Worm (Caenorhabditis elegans): ENCODE results near the gene T28F3.8.

T28F3.8 gene

DNA sequence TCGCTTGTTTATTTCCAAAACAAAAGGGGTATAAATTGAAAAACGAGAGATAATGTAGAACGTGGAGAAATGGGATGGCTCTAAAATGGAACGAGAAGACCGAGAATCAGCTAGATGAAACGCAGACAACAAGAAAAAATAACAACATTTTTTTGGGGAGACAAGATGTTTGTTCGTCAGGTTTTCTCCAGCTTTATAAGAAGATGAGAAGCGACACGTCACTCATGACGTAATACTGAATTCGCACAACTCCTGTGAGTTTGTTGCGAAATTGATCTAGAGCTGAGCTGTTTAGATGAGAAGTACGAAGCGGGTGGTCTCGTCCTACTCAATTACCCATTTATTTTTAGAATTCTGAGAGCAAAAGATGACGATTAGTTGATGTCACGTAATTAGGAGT, 21.9 kb downstream of the T28F3.8 start (continued):
- peak in 1 of 2 experiments; percentile 3 for TF ChIP-seq mdl-1 (tag; optimal IDR thresholded peaks at IDR 0.05)

DNA sequence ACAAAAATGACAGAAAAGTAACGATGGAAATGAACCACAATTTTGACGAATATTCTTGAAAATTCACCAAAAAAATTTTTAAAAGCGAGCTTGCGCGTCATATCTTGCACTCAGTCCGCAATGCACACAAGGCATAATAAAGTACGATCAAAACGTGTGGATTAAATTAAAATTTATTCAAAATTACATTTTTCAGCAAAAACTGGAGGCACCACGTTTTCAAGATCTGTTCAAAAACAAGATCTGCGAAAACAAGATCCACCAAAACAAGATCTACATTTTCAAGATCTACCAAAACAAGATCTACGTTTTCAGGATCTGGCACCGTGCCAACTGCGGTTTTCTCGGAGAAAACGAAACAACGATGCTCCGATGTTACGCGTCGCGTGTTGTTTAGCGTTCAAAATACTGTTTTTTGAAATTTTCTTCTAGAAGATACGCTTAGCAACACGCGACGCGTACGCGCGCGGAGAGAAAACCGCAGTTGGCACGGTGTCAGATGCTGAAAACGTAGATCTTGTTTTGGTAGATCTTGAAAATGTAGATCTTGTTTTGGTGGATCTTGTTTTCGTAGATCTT, 22.5 kb downstream of the T28F3.8 start:
- TF ChIP-seq lin-38 (GFP tag; IDR thresholded peaks at IDR 0.05) = 0 out of 2 replicates have a peak, but pooled peaks have one; percentile 16
- TF ChIP-seq snpc-1.2 (GFP tag; IDR thresholded peaks at IDR 0.05) = peak; percentile 44; the same call in 1 of the 2 replicates
- TF ChIP-seq Y48G9A.11 (GFP tag; IDR thresholded peaks at IDR 0.05) = peak; percentile 41; the same call in 1 of the 2 replicates

DNA sequence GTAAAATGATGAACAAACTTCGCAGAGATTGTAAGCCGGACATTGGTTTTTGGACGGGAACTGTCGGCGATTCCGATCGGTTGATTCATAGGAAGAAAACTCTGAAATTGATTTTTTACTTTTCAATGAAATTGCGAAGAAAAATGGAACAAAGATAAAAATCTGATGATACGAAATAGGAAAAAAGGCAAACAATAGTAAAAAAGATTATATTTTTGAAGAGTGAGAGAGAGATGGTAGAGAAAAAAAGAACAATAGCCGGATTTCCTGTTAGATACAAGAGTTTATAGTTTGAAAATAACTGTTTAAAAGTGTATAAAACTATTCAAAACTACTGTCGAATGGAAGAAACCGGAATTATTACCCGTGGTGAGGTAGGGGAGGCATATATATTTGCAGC, 23.0 kb downstream of the T28F3.8 start, which contains the start of gene nra-1:
nra-1 (minus strand) TSS at position 101 of the 400 bp plus-strand sequence.
- no peak for TF ChIP-seq lim-7 (GFP tag; IDR thresholded peaks at IDR 0.05)
- no peak for TF ChIP-seq unc-130 (GFP tag; optimal IDR thresholded peaks at IDR 0.05)

ce11 chrIV:17281060-17282021, 25.8 kb downstream of the T28F3.8 start:
- TF ChIP-seq F37D6.2 (tag; optimal IDR thresholded peaks at IDR 0.05) (peak; percentile 44), nhr-10 (tag; optimal IDR thresholded peaks at IDR 0.05) (peak; percentile 46), vab-7 (GFP tag; IDR thresholded peaks at IDR 0.05) (peak; percentile 70), sdz-12 (GFP tag; optimal IDR thresholded peaks at IDR 0.05) (peak; percentile 4), dve-1 (tag; optimal IDR thresholded peaks at IDR 0.05; ENCODE audit: insufficient read depth) (peak; percentile 95), ceh-32 (tag; optimal IDR thresholded peaks at IDR 0.05; ENCODE audit: poor library complexity) (no peak), tra-1 (GFP tag; IDR thresholded peaks at IDR 0.05) (no peak; the same call in 1 of the 2 replicates), D1046.2 (GFP tag; IDR thresholded peaks at IDR 0.05) (no peak), php-3 (GFP tag; IDR thresholded peaks at IDR 0.05) (peak; percentile 50; the same call in 1 of the 2 replicates), Y75B8A.6 (GFP tag; IDR thresholded peaks at IDR 0.05) (peak; percentile 89), dmd-8 (GFP tag; IDR thresholded peaks at IDR 0.05) (peak; percentile 67), zag-1 (tag; optimal IDR thresholded peaks at IDR 0.05) (no peak), lin-38 (GFP tag; IDR thresholded peaks at IDR 0.05) (peak; percentile 81), nhr-48 (tag; optimal IDR thresholded peaks at IDR 0.05) (no peak), mdl-1 (tag; optimal IDR thresholded peaks at IDR 0.05) (no peak), aha-1 (tag) (peak; percentile 95), tag-97 (GFP tag; IDR thresholded peaks at IDR 0.05) (no peak), Y5F2A.4 (GFP tag; optimal IDR thresholded peaks at IDR 0.05) (peak; percentile 60), ceh-44 (GFP tag; IDR thresholded peaks at IDR 0.05) (no peak), ztf-11 (tag; optimal IDR thresholded peaks at IDR 0.05) (no peak), hlh-30 (tag; optimal IDR thresholded peaks at IDR 0.05; ENCODE audit: insufficient read depth) (peak; percentile 49), daf-12 (tag; optimal IDR thresholded peaks at IDR 0.05) (no peak), madf-9 (GFP tag; conservative IDR thresholded peaks at IDR 0.05) (no peak; the same call in 1 of the 2 replicates), gei-8 (GFP tag; optimal IDR thresholded peaks at IDR 0.05) (no peak), nhr-42 (GFP tag; IDR thresholded peaks at IDR 0.05) (no peak), lsy-2 (tag; optimal IDR thresholded peaks at IDR 0.05) (peak in 1 of 2 experiments; percentile 91), dmd-6 (GFP tag; IDR thresholded peaks at IDR 0.05) (peak; percentile 59), ces-1 (GFP tag; optimal IDR thresholded peaks at IDR 0.05) (peak; percentile 47), cey-2 (tag; optimal IDR thresholded peaks at IDR 0.05; ENCODE audit: borderline replicate concordance, insufficient read depth) (no peak), fos-1 (tag; optimal IDR thresholded peaks at IDR 0.05) (no peak), F26F4.8 (GFP tag; conservative IDR thresholded peaks at IDR 0.05) (peak; percentile 56; the same call in 1 of the 2 replicates), lim-7 (GFP tag; IDR thresholded peaks at IDR 0.05) (peak; percentile 75; the same call in 1 of the 2 replicates), attf-4 (tag; optimal IDR thresholded peaks at IDR 0.05) (peak; percentile 15), daf-8 (GFP tag; IDR thresholded peaks at IDR 0.05) (0 out of 2 replicates have a peak, but pooled peaks have one; percentile 10), Y105C5A.15 (GFP tag; IDR thresholded peaks at IDR 0.05) (peak; percentile 94), nhr-102 (tag; optimal IDR thresholded peaks at IDR 0.05) (peak; percentile 72), jun-1 (tag; optimal IDR thresholded peaks at IDR 0.05) (no peak), T26A8.4 (GFP tag; IDR thresholded peaks at IDR 0.05) (peak; percentile 86)
